Worm (Caenorhabditis elegans): ENCODE measurements around the gene drr-2.

drr-2 gene

ce11 chrIII:13637681-13638080 lies 5.7 kb downstream of the drr-2 start:
- TF ChIP-seq tbx-9 (tag; optimal IDR thresholded peaks at IDR 0.05; ENCODE audit: borderline replicate concordance) (no peak), egrh-3 (GFP tag; IDR thresholded peaks at IDR 0.05) (no peak), C17E4.6 (GFP tag; IDR thresholded peaks at IDR 0.05) (no peak), akir-1 (GFP tag; optimal IDR thresholded peaks at IDR 0.05) (no peak), nhr-80 (tag; optimal IDR thresholded peaks at IDR 0.05) (no peak), let-526 (GFP tag; IDR thresholded peaks at IDR 0.05) (no peak), snpc-4 (GFP tag; optimal IDR thresholded peaks at IDR 0.05) (no peak), snpc-4 (tag; optimal IDR thresholded peaks at IDR 0.05) (no peak), ceh-27 (GFP tag; optimal IDR thresholded peaks at IDR 0.05) (no peak), F37B4.10 (GFP tag; IDR thresholded peaks at IDR 0.05) (no peak), let-607 (tag; optimal IDR thresholded peaks at IDR 0.05) (no peak), nfyb-1 (GFP tag; IDR thresholded peaks at IDR 0.05) (no peak), Y67H2A.10 (GFP tag; conservative IDR thresholded peaks at IDR 0.05) (no peak), ets-4 (GFP tag; optimal IDR thresholded peaks at IDR 0.05) (no peak), madf-3 (GFP tag; IDR thresholded peaks at IDR 0.05) (no peak), lin-26 (GFP tag; IDR thresholded peaks at IDR 0.05) (no peak), mxl-1 (tag; optimal IDR thresholded peaks at IDR 0.05) (no peak), F39B2.1 (GFP tag; IDR thresholded peaks at IDR 0.05) (no peak), zim-3 (tag; optimal IDR thresholded peaks at IDR 0.05) (no peak)

DNA sequence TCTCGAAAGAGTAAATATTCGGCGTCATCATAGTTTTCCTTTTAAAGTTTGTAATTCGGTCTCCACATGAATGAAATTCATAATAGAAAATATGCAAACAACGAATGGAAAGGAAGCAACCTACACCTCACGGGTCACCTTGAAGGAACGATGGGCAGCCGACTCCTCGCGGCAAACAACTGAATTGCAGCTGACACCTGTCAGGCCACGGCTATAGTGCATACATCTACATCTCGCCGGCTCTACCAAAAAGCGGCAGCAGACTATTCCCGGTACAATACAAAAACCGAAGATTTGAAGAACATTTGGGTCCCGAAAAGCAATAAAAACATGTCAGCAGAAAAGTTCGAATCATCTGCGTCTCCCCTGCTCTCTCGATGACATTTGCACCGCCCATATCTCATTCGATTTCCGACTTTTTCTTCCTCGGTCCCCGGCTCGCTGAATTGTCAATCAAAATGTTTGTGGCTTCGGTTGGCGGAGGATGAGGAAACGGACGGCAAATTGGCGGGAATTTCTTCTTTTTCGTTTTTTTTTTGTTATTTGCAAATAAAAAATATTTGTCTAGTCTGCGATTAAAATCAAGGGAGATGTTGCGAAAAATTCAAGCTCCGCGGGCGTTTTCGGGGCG lies 7.5 kb downstream of the drr-2 start:
- TF ChIP-seq lin-35 (GFP tag; optimal IDR thresholded peaks at IDR 0.05) (peak in 1 of 3 experiments; percentile 21), die-1 (tag; optimal IDR thresholded peaks at IDR 0.05) (no peak), snpc-4 (GFP tag; optimal IDR thresholded peaks at IDR 0.05) (no peak), snpc-4 (tag; optimal IDR thresholded peaks at IDR 0.05) (peak in 2 of 4 experiments; percentile 17 to 51), cebp-2 (GFP tag; IDR thresholded peaks at IDR 0.05) (0 out of 2 replicates have a peak, but pooled peaks have one; percentile 37), F57C9.4 (tag; optimal IDR thresholded peaks at IDR 0.05) (no peak), aptf-3 (GFP tag; IDR thresholded peaks at IDR 0.05) (no peak), zfh-2 (GFP tag; conservative IDR thresholded peaks at IDR 0.05) (peak; percentile 70)

DNA sequence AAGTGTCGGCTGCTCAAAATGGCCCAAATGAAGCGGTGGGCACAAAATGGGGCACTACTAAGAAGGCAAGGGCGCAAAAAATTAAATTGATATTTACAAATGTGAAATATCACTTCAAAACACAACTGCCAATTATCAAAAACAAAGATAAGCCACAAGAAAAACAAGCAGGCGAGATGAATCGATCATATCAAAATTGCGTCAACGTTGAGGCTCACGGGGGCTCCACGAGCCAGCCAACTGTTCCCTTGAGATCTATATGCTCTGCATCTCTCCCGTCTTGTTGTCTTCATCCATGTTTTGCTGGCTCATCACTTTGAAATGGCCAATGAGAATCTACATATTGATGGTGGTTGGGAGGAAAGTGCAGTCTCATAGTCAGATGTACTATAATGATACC lies 8.1 kb downstream of the drr-2 start:
- no peak for TF ChIP-seq atf-7 (tag; optimal IDR thresholded peaks at IDR 0.05)
- no peak for TF ChIP-seq snpc-4 (GFP tag; optimal IDR thresholded peaks at IDR 0.05)
- peak in 1 of 4 experiments; percentile 1 for TF ChIP-seq snpc-4 (tag; optimal IDR thresholded peaks at IDR 0.05)
- no peak for TF ChIP-seq hmg-1.2 (GFP tag; IDR thresholded peaks at IDR 0.05)
- no peak for TF ChIP-seq F55B11.4 (tag; optimal IDR thresholded peaks at IDR 0.05; ENCODE audit: borderline replicate concordance, insufficient read depth)
- TF ChIP-seq ets-4 (GFP tag; optimal IDR thresholded peaks at IDR 0.05) = no peak
- no peak for TF ChIP-seq egl-44 (GFP tag; IDR thresholded peaks at IDR 0.05)
- TF ChIP-seq dox-1 (GFP tag; IDR thresholded peaks at IDR 0.05) = no peak

DNA sequence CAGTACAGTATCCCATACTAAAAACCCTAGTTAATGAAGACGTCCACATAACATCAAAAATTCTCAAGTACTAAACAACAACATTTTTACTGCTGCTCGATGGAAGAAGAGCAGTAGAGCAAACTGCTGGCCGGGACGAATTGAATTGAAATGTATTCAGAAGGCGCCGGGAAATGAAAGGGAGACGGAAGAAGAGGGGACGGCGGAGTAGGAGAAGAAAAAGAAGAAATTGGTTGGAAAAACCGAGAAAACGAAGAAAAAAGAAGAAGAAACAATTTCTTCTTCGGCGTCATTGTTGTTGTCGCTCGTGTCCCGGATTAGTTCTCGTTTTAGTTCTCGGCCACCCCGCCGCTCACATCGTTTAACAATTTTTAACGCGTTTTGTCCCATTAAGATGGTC lies 9.5 kb downstream of the drr-2 start:
- TF ChIP-seq akir-1 (GFP tag; optimal IDR thresholded peaks at IDR 0.05) (no peak), Y56A3A.18 (GFP tag; IDR thresholded peaks at IDR 0.05) (no peak), F52B5.7 (tag; optimal IDR thresholded peaks at IDR 0.05) (no peak), F57A8.1 (GFP tag; optimal IDR thresholded peaks at IDR 0.05) (no peak), hmg-20 (GFP tag; IDR thresholded peaks at IDR 0.05) (no peak), bed-2 (GFP tag; IDR thresholded peaks at IDR 0.05) (no peak), madf-10 (tag; optimal IDR thresholded peaks at IDR 0.05) (no peak), K12H6.12 (tag; optimal IDR thresholded peaks at IDR 0.05) (no peak)
